Worm (Caenorhabditis elegans): ENCODE results near the gene ced-4.
A peak's percentile ranks its signal among the peaks of the same experiment; 100 is the strongest.

Gene ced-4

DNA sequence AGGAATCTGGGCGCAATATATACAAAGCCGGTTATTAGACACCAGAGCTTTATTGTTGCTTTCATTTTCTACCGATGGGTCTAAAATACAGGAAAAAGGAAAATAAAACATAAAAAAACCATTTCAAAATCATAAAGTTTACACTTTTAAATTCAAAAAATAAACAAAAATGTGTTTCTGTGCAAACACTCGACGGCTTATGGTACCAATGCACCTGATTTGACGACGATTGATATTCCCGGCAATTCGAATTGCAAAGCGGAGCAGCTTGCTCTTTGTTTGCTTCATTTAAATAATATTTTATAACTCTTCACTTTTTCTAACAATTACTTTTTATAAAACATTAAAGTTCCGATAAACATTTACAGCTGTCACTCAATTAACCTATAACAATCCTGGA lies 2.0 kb upstream of the ced-4 start, which contains the start of gene F26A1.1:
TSS of gene F26A1.1 (plus strand) at position 369 of the 400 bp plus-strand sequence.
- TF ChIP-seq dmd-4 (tag; optimal IDR thresholded peaks at IDR 0.05) (no peak), unc-55 (GFP tag; optimal IDR thresholded peaks at IDR 0.05) (peak; percentile 54), crh-2 (tag; optimal IDR thresholded peaks at IDR 0.05) (peak; percentile 5), gmeb-1 (tag; optimal IDR thresholded peaks at IDR 0.05) (peak; percentile 6), ztf-11 (tag; optimal IDR thresholded peaks at IDR 0.05) (no peak), nhr-25 (tag; optimal IDR thresholded peaks at IDR 0.05) (no peak), lsy-2 (tag; optimal IDR thresholded peaks at IDR 0.05) (peak in 1 of 2 experiments; percentile 38), nhr-129 (tag; optimal IDR thresholded peaks at IDR 0.05) (peak; percentile 8)

DNA sequence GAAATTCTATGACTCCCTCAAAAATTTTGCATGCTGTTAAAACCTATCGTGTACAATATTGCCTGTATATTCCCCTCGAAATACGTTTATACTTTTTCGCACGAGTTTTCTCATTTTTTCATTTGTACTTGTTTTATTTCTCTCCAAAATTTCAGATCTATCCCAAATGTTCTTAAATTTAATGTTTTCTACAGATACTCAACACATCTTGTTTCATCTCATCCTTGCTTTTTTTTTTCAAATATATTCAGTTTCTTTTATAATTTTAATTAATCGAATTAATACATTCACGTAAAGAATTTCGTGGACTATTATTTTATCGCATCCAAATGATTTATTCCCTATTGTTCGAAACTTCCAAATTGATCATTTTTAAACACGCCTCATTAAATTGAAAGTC lies 2.8 kb downstream of the ced-4 start, which contains the start of gene C35D10.8:
TSS of gene C35D10.8 (plus strand) at position 301 of the 400 bp plus-strand sequence.
- TF ChIP-seq ztf-11 (tag; optimal IDR thresholded peaks at IDR 0.05), result no peak
- TF ChIP-seq gmeb-1 (tag; optimal IDR thresholded peaks at IDR 0.05), result no peak
- TF ChIP-seq ZK546.5 (tag; optimal IDR thresholded peaks at IDR 0.05), result no peak
- no peak for TF ChIP-seq nhr-10 (tag; optimal IDR thresholded peaks at IDR 0.05)
- no peak for TF ChIP-seq ceh-82 (tag; optimal IDR thresholded peaks at IDR 0.05)

DNA sequence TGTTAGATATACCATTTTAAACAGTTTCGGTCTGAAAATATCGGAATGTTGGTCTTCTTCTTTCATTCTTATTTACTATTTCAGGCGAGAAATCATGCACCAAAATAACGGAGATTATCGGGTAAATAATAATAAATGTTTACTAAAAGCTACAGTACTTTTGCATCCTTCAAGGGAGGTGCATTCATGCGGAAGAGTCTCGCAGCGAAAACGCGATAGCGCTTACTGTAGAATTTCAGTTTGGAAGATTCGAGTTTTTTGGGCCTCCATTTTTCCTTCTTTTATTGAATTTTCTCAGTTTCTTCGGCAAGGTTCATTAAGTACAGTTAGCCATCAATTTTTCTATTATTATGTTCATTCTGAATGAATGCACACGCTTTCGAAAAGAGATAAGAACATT lies 4.0 kb downstream of the ced-4 start, which contains the start of gene C35D10.7:
TSS of gene C35D10.7 (plus strand) at position 85 of the 400 bp plus-strand sequence.
- TF ChIP-seq nhr-6 (tag; optimal IDR thresholded peaks at IDR 0.05) (no peak), lin-39 (tag; optimal IDR thresholded peaks at IDR 0.05) (no peak), sma-3 (GFP tag; optimal IDR thresholded peaks at IDR 0.05) (no peak), elt-1 (tag; optimal IDR thresholded peaks at IDR 0.05) (no peak), ztf-4 (tag; optimal IDR thresholded peaks at IDR 0.05) (no peak), unc-55 (GFP tag; optimal IDR thresholded peaks at IDR 0.05) (no peak), gmeb-1 (tag; optimal IDR thresholded peaks at IDR 0.05) (no peak), crh-2 (tag; optimal IDR thresholded peaks at IDR 0.05) (no peak), ama-1 (optimal IDR thresholded peaks at IDR 0.05) (no peak), nhr-23 (tag; optimal IDR thresholded peaks at IDR 0.05) (no peak), unc-62 (GFP tag; optimal IDR thresholded peaks at IDR 0.05) (no peak), mdl-1 (tag; optimal IDR thresholded peaks at IDR 0.05) (no peak), peb-1 (tag; optimal IDR thresholded peaks at IDR 0.05) (no peak), nhr-10 (tag; optimal IDR thresholded peaks at IDR 0.05) (no peak), mbf-1 (tag; optimal IDR thresholded peaks at IDR 0.05) (no peak), ceh-16 (tag; optimal IDR thresholded peaks at IDR 0.05) (no peak), skn-1 (tag; optimal IDR thresholded peaks at IDR 0.05) (no peak), snpc-4 (tag; optimal IDR thresholded peaks at IDR 0.05) (no peak)

DNA sequence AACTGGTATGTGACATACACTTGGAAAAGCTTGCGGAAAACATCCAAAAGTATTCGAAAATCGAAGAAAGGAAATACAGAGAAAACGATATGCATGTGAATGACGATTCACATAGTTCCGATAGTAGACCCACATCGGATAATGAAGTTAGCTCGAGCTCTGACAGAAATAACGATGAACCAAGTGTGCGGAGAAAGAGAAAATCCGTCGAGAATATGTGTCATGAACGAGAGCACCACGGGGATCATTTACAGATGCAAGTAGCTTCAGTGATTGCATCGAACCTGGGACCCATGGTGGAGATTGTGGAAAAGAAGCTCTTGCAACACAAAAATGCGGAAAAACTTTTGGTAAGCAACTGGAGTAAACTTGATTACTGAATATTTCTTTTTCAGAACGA lies 4.9 kb downstream of the ced-4 start:
- TF ChIP-seq nhr-25 (tag; optimal IDR thresholded peaks at IDR 0.05), result no peak
- TF ChIP-seq elt-3 (tag; optimal IDR thresholded peaks at IDR 0.05), result no peak
- no peak for TF ChIP-seq C34F6.9 (tag; optimal IDR thresholded peaks at IDR 0.05)
- no peak for TF ChIP-seq nhr-129 (tag; optimal IDR thresholded peaks at IDR 0.05)
- TF ChIP-seq nhr-6 (tag; optimal IDR thresholded peaks at IDR 0.05), result no peak
- no peak for TF ChIP-seq ceh-16 (tag; optimal IDR thresholded peaks at IDR 0.05)
- TF ChIP-seq elt-1 (tag; optimal IDR thresholded peaks at IDR 0.05), result no peak
- no peak for TF ChIP-seq nhr-77 (tag; optimal IDR thresholded peaks at IDR 0.05)
- no peak for TF ChIP-seq lin-11 (tag; optimal IDR thresholded peaks at IDR 0.05)
- TF ChIP-seq F13H6.1 (tag; optimal IDR thresholded peaks at IDR 0.05), result no peak
- no peak for TF ChIP-seq egl-27 (tag; optimal IDR thresholded peaks at IDR 0.05)
- TF ChIP-seq peb-1 (tag; optimal IDR thresholded peaks at IDR 0.05), result no peak

DNA sequence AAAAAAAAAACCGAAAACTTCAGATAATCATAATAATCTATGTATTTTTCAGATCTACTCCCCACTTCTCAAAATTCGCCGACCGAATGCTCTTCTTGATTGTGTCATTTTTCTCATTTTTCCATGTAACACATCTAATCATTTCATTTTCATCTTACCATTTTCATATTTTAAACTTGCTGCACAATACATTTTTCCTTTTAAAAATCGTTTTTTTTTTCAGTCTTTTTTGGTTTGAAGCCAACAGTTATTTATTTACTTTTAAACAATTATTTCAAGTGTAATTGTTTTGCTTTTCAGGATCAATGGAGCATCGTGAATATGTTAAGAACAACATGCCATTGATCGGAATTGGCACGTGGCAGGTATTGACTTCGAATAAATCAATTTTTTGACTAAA lies 6.9 kb downstream of the ced-4 start, which contains the start of gene C35D10.6:
TSS of gene C35D10.6 (plus strand) at position 301 of the 400 bp plus-strand sequence.
- TF ChIP-seq snpc-4 (tag; optimal IDR thresholded peaks at IDR 0.05) (no peak), mbf-1 (tag; optimal IDR thresholded peaks at IDR 0.05) (no peak)

DNA sequence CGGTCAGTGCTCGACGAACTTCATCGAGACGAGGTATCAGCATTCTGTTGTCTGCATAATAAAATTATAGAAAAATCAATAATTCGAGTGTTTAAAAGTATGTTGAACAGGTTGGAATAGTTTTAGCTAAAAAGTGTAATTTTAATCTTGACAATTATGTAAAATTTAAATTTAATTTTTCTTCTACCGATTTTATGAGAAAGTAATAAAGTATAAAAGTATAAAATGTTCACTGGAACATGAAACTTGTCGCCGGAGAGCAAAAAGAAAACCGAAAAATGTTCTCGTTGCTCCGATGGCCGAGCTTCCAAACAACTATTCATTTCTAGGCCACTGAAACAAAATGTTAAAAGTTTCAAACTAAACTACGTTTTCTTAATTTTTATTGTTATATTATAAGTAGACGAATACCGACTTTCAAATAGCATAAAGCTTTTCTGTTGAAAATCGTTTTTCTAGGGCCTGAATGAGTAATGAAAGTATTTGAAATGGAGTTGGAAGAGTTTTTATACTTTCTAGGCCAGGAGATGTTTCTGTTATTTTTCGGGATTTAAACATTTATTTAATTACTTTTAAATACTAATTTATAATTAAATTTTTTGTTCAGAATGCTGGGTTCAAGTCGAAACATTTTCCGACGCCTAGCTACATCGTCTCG lies 9.7 kb downstream of the ced-4 start, which contains the start of the genes C35D10.10 and C35D10.5:
TSS of gene C35D10.10 (minus strand) at position 51 of the 658 bp plus-strand sequence.
TSS of gene C35D10.5 (plus strand) at position 608 of the 658 bp plus-strand sequence.
- no peak for TF ChIP-seq zag-1 (tag; optimal IDR thresholded peaks at IDR 0.05)
- no peak for TF ChIP-seq gmeb-1 (tag; optimal IDR thresholded peaks at IDR 0.05)
- TF ChIP-seq nhr-129 (tag; optimal IDR thresholded peaks at IDR 0.05), result no peak
- no peak for TF ChIP-seq nhr-12 (tag; optimal IDR thresholded peaks at IDR 0.05)
- peak; percentile 33 for TF ChIP-seq unc-55 (GFP tag; optimal IDR thresholded peaks at IDR 0.05)
- no peak for TF ChIP-seq crh-2 (tag; optimal IDR thresholded peaks at IDR 0.05)
